Fruit fly (Drosophila melanogaster) whole organism, embryonic: Measurements from ENCODE around the gene Eip63E.

Source experiments
- Abd-B ChIP-seq: fragments of 200-800 bp; sonication (Bioruptor generic); optimal IDR thresholded peaks from 2 replicates; lab custom pipeline; 2018; ENCODE audit warnings: missing biosample characterization, mild to moderate bottlenecking, missing genetic modification characterization, moderate library complexity
- Awh ChIP-seq: fragments of 200-800 bp; sonication (Bioruptor generic); IDR thresholded peaks from 2 replicates; pipeline ENCODE4, ENCODE4 v1.3.6; 2022; ENCODE audit warnings: missing biosample characterization, missing genetic modification characterization
- CG10431 ChIP-seq: fragments of 200-800 bp; sonication (Bioruptor generic); optimal IDR thresholded peaks from 3 replicates; lab custom pipeline; 2018; ENCODE audit warnings: missing biosample characterization, mild to moderate bottlenecking, missing genetic modification characterization
- CG10959 ChIP-seq: fragments of 200-800 bp; sonication (Bioruptor generic); IDR thresholded peaks from 2 replicates; pipeline ENCODE4 v1.3.6; 2022; ENCODE audit warnings: missing biosample characterization, missing genetic modification characterization
- CG12659 ChIP-seq: fragments of 200-800 bp; sonication (Bioruptor generic); optimal IDR thresholded peaks from 3 replicates; lab custom pipeline; 2017; ENCODE audit warnings: mild to moderate bottlenecking, missing biosample characterization, missing genetic modification reagents, missing genetic modification characterization
- CG15269 ChIP-seq: fragments of 200-800 bp; sonication (Bioruptor generic); optimal IDR thresholded peaks from 2 replicates; lab custom pipeline; 2018; ENCODE audit warnings: missing biosample characterization, mild to moderate bottlenecking, missing genetic modification characterization, moderate library complexity
- CG16863 ChIP-seq: fragments of 200-800 bp; sonication (Bioruptor generic); optimal IDR thresholded peaks from 3 replicates; lab custom pipeline; 2016; ENCODE audit warnings: missing biosample characterization, missing genetic modification characterization
- CG17802 ChIP-seq: fragments of 200-800 bp; sonication (Bioruptor generic); optimal IDR thresholded peaks from 2 replicates; lab custom pipeline; 2018; ENCODE audit warnings: missing biosample characterization, mild to moderate bottlenecking, missing genetic modification characterization, moderate library complexity
- CG31365 ChIP-seq: fragments of 200-800 bp; sonication (Bioruptor generic); optimal IDR thresholded peaks from 2 replicates; lab custom pipeline; 2018; ENCODE audit warnings: missing biosample characterization, mild to moderate bottlenecking, missing genetic modification characterization
- CG4282 ChIP-seq: fragments of 200-800 bp; sonication (Bioruptor generic); optimal IDR thresholded peaks from 2 replicates; lab custom pipeline; 2016; ENCODE audit warnings: missing biosample characterization, missing genetic modification characterization
- CG4424 ChIP-seq: fragments of 200-800 bp; sonication (Bioruptor generic); optimal IDR thresholded peaks from 3 replicates; lab custom pipeline; 2016; ENCODE audit warnings: missing biosample characterization, missing genetic modification characterization
- CG5180 ChIP-seq: fragments of 200-800 bp; sonication (Bioruptor generic); optimal IDR thresholded peaks from 3 replicates; lab custom pipeline; 2017; ENCODE audit warnings: missing biosample characterization, missing genetic modification characterization, mild to moderate bottlenecking, moderate library complexity, missing genetic modification reagents
- CG7786 ChIP-seq: fragments of 200-800 bp; sonication (Bioruptor generic); optimal IDR thresholded peaks from 2 replicates; lab custom pipeline; 2016; ENCODE audit warnings: missing biosample characterization, missing genetic modification characterization
- CG7928 ChIP-seq: fragments of 200-800 bp; sonication (Bioruptor generic); optimal IDR thresholded peaks from 2 replicates; lab custom pipeline; 2017; ENCODE audit warnings: missing biosample characterization, mild to moderate bottlenecking, missing genetic modification characterization
- CG7963 ChIP-seq: fragments of 200-800 bp; sonication (Bioruptor generic); IDR thresholded peaks from 3 replicates; pipeline ENCODE4 v1.3.6; 2022; ENCODE audit warnings: missing biosample characterization, missing genetic modification characterization; ENCODE audit not compliant: partially characterized antibody
- CG8290 ChIP-seq, 3 experiments: fragments of 200-800 bp; sonication (Bioruptor generic); optimal IDR thresholded peaks; 2 replicates each; lab custom pipeline; 2016 to 2019; ENCODE audit warnings: missing biosample characterization in 3 of 3, missing genetic modification characterization in 3 of 3, mild to moderate bottlenecking in 2 of 3, moderate library complexity in 1 of 3
- CG9876 ChIP-seq: fragments of 200-800 bp; sonication (Bioruptor generic); optimal IDR thresholded peaks from 2 replicates; lab custom pipeline; 2016; ENCODE audit warnings: missing biosample characterization, missing genetic modification characterization
- CG9932 ChIP-seq: fragments of 200-800 bp; sonication (Bioruptor generic); IDR thresholded peaks from 2 replicates; pipeline ENCODE4 v1.3.6; 2022; ENCODE audit warnings: missing biosample characterization, missing genetic modification characterization
- D19B ChIP-seq: fragments of 200-800 bp; sonication (Bioruptor generic); optimal IDR thresholded peaks from 2 replicates; lab custom pipeline; 2017; ENCODE audit warnings: missing biosample characterization, mild to moderate bottlenecking, missing genetic modification characterization
- Dfd ChIP-seq, 2 experiments: fragments of >200 bp; optimal IDR thresholded peaks; 2 replicates each; lab custom pipeline; 2017; ENCODE audit warnings: missing biosample characterization in 2 of 2, missing genetic modification characterization in 2 of 2
- Dll ChIP-seq: fragments of 200-800 bp; sonication (Bioruptor generic); IDR thresholded peaks from 4 replicates; pipeline ENCODE4 v1.3.6; 2022; ENCODE audit warnings: missing biosample characterization, missing genetic modification characterization; ENCODE audit not compliant: partially characterized antibody
- Doc2 ChIP-seq: fragments of 200-800 bp; sonication (Bioruptor generic); IDR thresholded peaks from 2 replicates; pipeline ENCODE4 v1.3.6; 2022; ENCODE audit warnings: missing biosample characterization, missing genetic modification characterization
- Hr39 ChIP-seq: fragments of >200 bp; optimal IDR thresholded peaks from 2 replicates; lab custom pipeline; 2017
- Hr78 ChIP-seq, 2 experiments: fragments of 200-800 bp in 1 of 2; fragments of >200 bp in 1 of 2; sonication (Bioruptor generic) in 1 of 2; optimal IDR thresholded peaks; 2 replicates each; lab custom pipeline; 2017 to 2019; ENCODE audit warnings: missing biosample characterization in 2 of 2, missing genetic modification characterization in 2 of 2, mild to moderate bottlenecking in 1 of 2, moderate library complexity in 1 of 2
- MBD-R2 ChIP-seq: fragments of 200-800 bp; sonication (Bioruptor generic); IDR thresholded peaks from 2 replicates; pipeline ENCODE4 v1.3.6; 2022; ENCODE audit warnings: missing biosample characterization, missing genetic modification characterization
- Meics ChIP-seq: fragments of 200-800 bp; sonication (Bioruptor generic); optimal IDR thresholded peaks from 2 replicates; lab custom pipeline; 2017; ENCODE audit warnings: missing biosample characterization, mild to moderate bottlenecking, missing genetic modification characterization
- Mes4 ChIP-seq: fragments of 200-800 bp; sonication (Bioruptor generic); optimal IDR thresholded peaks from 2 replicates; lab custom pipeline; 2016; ENCODE audit warnings: missing biosample characterization, missing genetic modification characterization
- Mrtf ChIP-seq: fragments of 200-800 bp; sonication (Bioruptor generic); IDR thresholded peaks from 3 replicates; pipeline ENCODE4 v1.3.6; 2022; ENCODE audit warnings: missing biosample characterization, missing genetic modification characterization
- NfI ChIP-seq: fragments of 200-800 bp; sonication (Bioruptor generic); optimal IDR thresholded peaks from 3 replicates; lab custom pipeline; 2018; ENCODE audit warnings: missing biosample characterization, mild to moderate bottlenecking, missing genetic modification characterization, moderate library complexity
- Rx ChIP-seq: fragments of 200-800 bp; sonication (Bioruptor generic); IDR thresholded peaks from 2 replicates; pipeline ENCODE4 v1.3.6; 2022; ENCODE audit warnings: missing biosample characterization, missing genetic modification characterization
- Sin3A ChIP-seq: fragments of >200 bp; optimal IDR thresholded peaks from 2 replicates; lab custom pipeline; 2018
- Tbp ChIP-seq: fragments of >200 bp; optimal IDR thresholded peaks from 2 replicates; lab custom pipeline; 2018; ENCODE audit warnings: missing biosample characterization, missing genetic modification characterization
- Xbp1 ChIP-seq: fragments of 200-800 bp; sonication (Bioruptor generic); optimal IDR thresholded peaks from 3 replicates; lab custom pipeline; 2016; ENCODE audit warnings: missing biosample characterization, mild to moderate bottlenecking, missing genetic modification characterization
- al ChIP-seq: fragments of 200-800 bp; sonication (Bioruptor generic); IDR thresholded peaks from 2 replicates; pipeline ENCODE4 v1.3.6; 2022; ENCODE audit warnings: missing biosample characterization, missing genetic modification characterization
- ase ChIP-seq: fragments of 200-800 bp; sonication (Bioruptor generic); IDR thresholded peaks from 3 replicates; pipeline ENCODE4 v1.3.6; 2022; ENCODE audit warnings: missing biosample characterization, missing genetic modification characterization
- btn ChIP-seq: fragments of 200-800 bp; sonication (Bioruptor generic); optimal IDR thresholded peaks from 2 replicates; lab custom pipeline; 2016; ENCODE audit warnings: missing biosample characterization, missing genetic modification characterization
- crol ChIP-seq: fragments of 200-800 bp; sonication (Bioruptor generic); IDR thresholded peaks from 2 replicates; pipeline ENCODE4 v1.3.6; 2022; ENCODE audit warnings: missing biosample characterization, missing genetic modification characterization
- dpn ChIP-seq, 2 experiments: fragments of 200-800 bp; sonication (Bioruptor generic); optimal IDR thresholded peaks; 3 replicates each; lab custom pipeline; 2016; ENCODE audit warnings: missing biosample characterization in 2 of 2, missing genetic modification characterization in 2 of 2
- emc ChIP-seq: fragments of 200-800 bp; sonication (Bioruptor generic); optimal IDR thresholded peaks from 2 replicates; lab custom pipeline; 2016; ENCODE audit warnings: missing biosample characterization, missing genetic modification characterization
- fd64A ChIP-seq: fragments of 200-800 bp; sonication (Bioruptor generic); optimal IDR thresholded peaks from 3 replicates; lab custom pipeline; 2018; ENCODE audit warnings: missing biosample characterization, mild to moderate bottlenecking, missing genetic modification characterization
- gcm ChIP-seq: fragments of 200-800 bp; sonication (Bioruptor generic); optimal IDR thresholded peaks from 2 replicates; lab custom pipeline; 2019; ENCODE audit warnings: missing biosample characterization, mild to moderate bottlenecking, missing genetic modification characterization, moderate library complexity
- gcm2 ChIP-seq: fragments of 200-800 bp; sonication (Bioruptor generic); optimal IDR thresholded peaks from 2 replicates; lab custom pipeline; 2016; ENCODE audit warnings: missing biosample characterization, missing genetic modification characterization
- hth ChIP-seq: fragments of >200 bp; optimal IDR thresholded peaks from 2 replicates; lab custom pipeline; 2017; ENCODE audit warnings: inconsistent platforms
- kay ChIP-seq: fragments of 200-800 bp; sonication (Bioruptor generic); optimal IDR thresholded peaks from 2 replicates; lab custom pipeline; 2016; ENCODE audit warnings: missing biosample characterization, missing genetic modification characterization
- knrl ChIP-seq: fragments of 200-800 bp; sonication (Bioruptor generic); IDR thresholded peaks from 3 replicates; pipeline ENCODE4 v1.3.6; 2022; ENCODE audit warnings: missing biosample characterization, missing genetic modification characterization; ENCODE audit not compliant: partially characterized antibody
- lbe ChIP-seq: fragments of 200-800 bp; sonication (Bioruptor generic); optimal IDR thresholded peaks from 2 replicates; lab custom pipeline; 2016; ENCODE audit warnings: missing biosample characterization, mild to moderate bottlenecking, missing genetic modification characterization
- sob ChIP-seq: fragments of 200-800 bp; sonication (Bioruptor generic); IDR thresholded peaks from 2 replicates; pipeline ENCODE4 v1.3.6; 2022; ENCODE audit warnings: missing biosample characterization, missing genetic modification characterization
- stc ChIP-seq: fragments of 200-800 bp; sonication (Bioruptor generic); IDR thresholded peaks from 2 replicates; pipeline ENCODE4 v1.3.6; 2022; ENCODE audit warnings: missing biosample characterization, missing genetic modification characterization
- tna ChIP-seq: fragments of 200-800 bp; sonication (Bioruptor generic); IDR thresholded peaks from 2 replicates; pipeline ENCODE4 v1.3.6; 2022; ENCODE audit warnings: missing biosample characterization, missing genetic modification characterization; ENCODE audit not compliant: partially characterized antibody
- ttk ChIP-seq: fragments of 200-800 bp; sonication (Bioruptor generic); IDR thresholded peaks from 2 replicates; pipeline ENCODE4 v2.1.2; 2022; ENCODE audit warnings: missing biosample characterization, missing genetic modification characterization
- zfh1 ChIP-seq: fragments of 200-800 bp; sonication (Bioruptor generic); IDR thresholded peaks from 3 replicates; pipeline ENCODE4 v1.3.6; 2022; ENCODE audit warnings: missing biosample characterization, missing genetic modification characterization

Gene Eip63E

DNA sequence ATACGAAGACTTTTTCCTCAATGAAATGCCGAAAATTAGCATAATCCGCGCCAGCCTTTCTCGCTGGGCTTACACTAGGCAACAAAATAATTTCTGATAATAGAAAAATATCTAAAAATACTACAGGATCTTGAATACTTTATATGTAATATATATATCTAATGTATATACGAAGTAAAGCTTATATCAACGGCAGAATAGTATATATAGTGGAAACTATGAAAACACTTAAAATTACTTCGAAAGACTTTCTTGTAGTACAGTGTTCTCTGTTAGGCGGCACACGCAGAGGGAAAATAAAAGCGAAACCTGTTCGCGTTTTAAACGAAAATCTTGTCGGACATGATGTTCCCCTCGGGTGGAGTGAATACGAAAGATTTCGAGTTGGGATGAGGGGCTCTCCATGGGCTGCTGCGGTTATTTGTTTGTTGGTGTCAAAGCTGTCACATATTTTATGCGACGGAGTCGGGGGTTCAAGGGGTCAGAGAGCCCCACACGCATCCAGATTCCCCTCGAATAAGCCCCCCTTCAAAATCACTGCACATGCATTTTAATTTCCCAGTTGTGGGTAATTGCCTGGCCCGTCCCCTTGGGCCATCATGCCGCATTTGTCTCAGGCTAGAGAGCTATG is 118.7 kb downstream of the Eip63E start (continued):
- no peak for TF ChIP-seq Dll (GFP tag; lab: Robert Waterston, UW)
- peak; percentile 82 for TF ChIP-seq zfh1 (GFP tag; lab: Robert Waterston, UW)
- no peak for TF ChIP-seq knrl
- TF ChIP-seq CG31365 (tag; lab: Kevin White, UChicago) = no peak
- no peak for TF ChIP-seq ase (GFP tag; lab: Robert Waterston, UW)
- peak in 1 of 2 experiments; percentile 70 for TF ChIP-seq Hr78 (GFP tag; optimal IDR thresholded peaks at IDR 0.05; lab: Kevin White, UChicago)
- TF ChIP-seq MBD-R2 (GFP tag; lab: Robert Waterston, UW) = no peak
- TF ChIP-seq emc (GFP tag; lab: Kevin White, UChicago) = no peak
- TF ChIP-seq CG17802 = peak; percentile 3
- no peak for TF ChIP-seq CG9876
- TF ChIP-seq stc (GFP tag; lab: Robert Waterston, UW) = peak; percentile 80
- TF ChIP-seq kay (GFP tag; lab: Kevin White, UChicago) = no peak
- no peak for TF ChIP-seq Mrtf (GFP tag; lab: Robert Waterston, UW)
- no peak for TF ChIP-seq Sin3A (lab: Kevin White, UChicago)
- no peak; the same call in 1 of the 2 replicates for TF ChIP-seq ttk (GFP tag; lab: Robert Waterston, UW)
- TF ChIP-seq NfI (GFP tag; lab: Kevin White, UChicago) = peak; percentile 34
- no peak for TF ChIP-seq D19B (GFP tag; lab: Kevin White, UChicago)
- peak; percentile 13 for TF ChIP-seq lbe (GFP tag; lab: Kevin White, UChicago)
- TF ChIP-seq CG10431 (GFP tag; lab: Kevin White, UChicago) = peak; percentile 55
- peak; percentile 55 for TF ChIP-seq CG4424 (GFP tag; lab: Kevin White, UChicago)
- peak; percentile 42 for TF ChIP-seq CG5180 (GFP tag; lab: Kevin White, UChicago)
- TF ChIP-seq CG4282 (GFP tag; lab: Kevin White, UChicago) = no peak
- TF ChIP-seq tna (GFP tag; lab: Robert Waterston, UW) = no peak
- no peak for TF ChIP-seq btn (GFP tag; lab: Kevin White, UChicago)
- TF ChIP-seq CG15269 (tag; lab: Kevin White, UChicago) = peak; percentile 67
- TF ChIP-seq Rx (GFP tag; lab: Robert Waterston, UW) = no peak
- TF ChIP-seq CG12659 (GFP tag; lab: Kevin White, UChicago) = peak; percentile 53
- no peak for TF ChIP-seq Abd-B (GFP tag; lab: Kevin White, UChicago)
- TF ChIP-seq CG8290 (GFP tag; optimal IDR thresholded peaks at IDR 0.05; lab: Kevin White, UChicago) = no peak
- TF ChIP-seq CG8290 (tag; optimal IDR thresholded peaks at IDR 0.05; lab: Kevin White, UChicago) = no peak
- no peak for TF ChIP-seq Dfd (GFP tag; optimal IDR thresholded peaks at IDR 0.05; lab: Kevin White, UChicago)
- TF ChIP-seq Mes4 = no peak
- TF ChIP-seq CG7786 = no peak
- no peak for TF ChIP-seq CG7928 (GFP tag; lab: Kevin White, UChicago)
- 0 out of 2 replicates have a peak, but pooled peaks have one; percentile 12 for TF ChIP-seq sob (GFP tag; lab: Robert Waterston, UW)
- TF ChIP-seq Tbp = no peak
- TF ChIP-seq fd64A = no peak
- peak; percentile 82 for TF ChIP-seq gcm (GFP tag; lab: Kevin White, UChicago)
- no peak for TF ChIP-seq CG16863 (GFP tag; lab: Kevin White, UChicago)
- TF ChIP-seq Meics (GFP tag; lab: Kevin White, UChicago) = peak; percentile 16
- TF ChIP-seq CG9932 = 0 out of 2 replicates have a peak, but pooled peaks have one; percentile 20
- 0 out of 2 replicates have a peak, but pooled peaks have one; percentile 10 for TF ChIP-seq crol (GFP tag; lab: Robert Waterston, UW)
- peak; percentile 33 for TF ChIP-seq Xbp1
- TF ChIP-seq Hr39 = no peak
- TF ChIP-seq Doc2 = no peak
- TF ChIP-seq Awh (GFP tag; lab: Robert Waterston, UW) = peak; percentile 63; the same call in 1 of the 2 replicates
- peak in 1 of 2 experiments; percentile 38 for TF ChIP-seq dpn (GFP tag; optimal IDR thresholded peaks at IDR 0.05; lab: Kevin White, UChicago)
- no peak for TF ChIP-seq al (GFP tag; lab: Robert Waterston, UW)
- TF ChIP-seq gcm2 = no peak
- no peak for TF ChIP-seq CG10959 (GFP tag; lab: Robert Waterston, UW)
- TF ChIP-seq hth (lab: Kevin White, UChicago) = no peak
- TF ChIP-seq CG7963 = no peak
